Worm (Caenorhabditis elegans) whole organism, L1 larva: Measurements from ENCODE around the gene sri-29.

Experiments
- C04F5.9 ChIP-seq: sonication (generic microtip); optimal IDR thresholded peaks from 2 replicates; lab custom pipeline; 2016; ENCODE audit warnings: missing genetic modification characterization, missing compliant biosample characterization
- C16A3.4 ChIP-seq: fragments of 150-350 bp; optimal IDR thresholded peaks from 2 replicates; lab custom pipeline; 2014; ENCODE audit warnings: missing biosample characterization, missing genetic modification characterization
- C34B4.2 ChIP-seq: sonication (generic microtip); optimal IDR thresholded peaks from 2 replicates; lab custom pipeline; 2017; ENCODE audit warnings: mild to moderate bottlenecking, missing genetic modification characterization, missing compliant biosample characterization
- F16B12.6 ChIP-seq: fragments of 150-350 bp; optimal IDR thresholded peaks from 2 replicates; lab custom pipeline; 2014; ENCODE audit warnings: missing biosample characterization, missing genetic modification characterization
- alr-1 ChIP-seq: fragments of 200-800 bp; sonication (Bioruptor generic); optimal IDR thresholded peaks from 2 replicates; lab custom pipeline; 2018; ENCODE audit warnings: borderline replicate concordance, mild to moderate bottlenecking, missing genetic modification characterization, missing compliant biosample characterization
- aly-2 ChIP-seq: fragments of 150-350 bp; optimal IDR thresholded peaks from 2 replicates; lab custom pipeline; 2014; ENCODE audit warnings: missing biosample characterization, missing genetic modification characterization
- blmp-1 ChIP-seq: fragments of 150-350 bp; optimal IDR thresholded peaks from 2 replicates; lab custom pipeline; 2014; ENCODE audit warnings: missing biosample characterization, missing genetic modification characterization
- ceh-8 ChIP-seq: fragments of 200-800 bp; sonication (Bioruptor generic); optimal IDR thresholded peaks from 2 replicates; lab custom pipeline; 2018; ENCODE audit warnings: mild to moderate bottlenecking, missing genetic modification characterization, moderate library complexity, missing compliant biosample characterization
- ceh-82 ChIP-seq, 3 experiments: fragments of 150-350 bp in 1 of 3; sonication (generic microtip) in 2 of 3; optimal IDR thresholded peaks; 2 replicates each; lab custom pipeline; 2014 to 2017; ENCODE audit warnings: missing biosample characterization in 3 of 3, missing genetic modification characterization in 3 of 3
- ces-1 ChIP-seq: fragments of 150-350 bp; optimal IDR thresholded peaks from 2 replicates; lab custom pipeline; 2014; ENCODE audit warnings: missing biosample characterization, missing genetic modification reagents, missing genetic modification characterization
- efl-1 ChIP-seq, 4 experiments: fragments of 150-350 bp; optimal IDR thresholded peaks in 3 of 4; peaks in 1 of 4; 1 replicate in 1 of 4; 2 replicates in 3 of 4; lab custom pipeline; 2014; ENCODE audit warnings: missing biosample characterization in 2 of 4, missing genetic modification characterization in 2 of 4, missing genetic modification reagents in 2 of 4
- egl-13 ChIP-seq: sonication (generic microtip); optimal IDR thresholded peaks from 2 replicates; lab custom pipeline; 2016; ENCODE audit warnings: missing genotype, missing genetic modification reagents, missing genetic modification characterization, missing compliant biosample characterization
- egl-27 ChIP-seq, 2 experiments: fragments of 150-350 bp in 1 of 2; sonication (generic microtip); optimal IDR thresholded peaks; 3 replicates each; lab custom pipeline; 2017 to 2018; ENCODE audit warnings: missing biosample characterization in 2 of 2, missing genetic modification characterization in 2 of 2, missing genetic modification reagents in 2 of 2
- elt-2 ChIP-seq: sonication (generic microtip); optimal IDR thresholded peaks from 2 replicates; lab custom pipeline; 2016; ENCODE audit warnings: missing genetic modification characterization, mild to moderate bottlenecking, inconsistent platforms, missing compliant biosample characterization, missing genetic modification reagents
- elt-3 ChIP-seq, 6 experiments: fragments of 150-350 bp in 1 of 6; sonication (generic microtip); optimal IDR thresholded peaks; 2 replicates each; lab custom pipeline; 2017 to 2018; ENCODE audit warnings: missing biosample characterization in 6 of 6, missing genetic modification characterization in 6 of 6, inconsistent platforms in 1 of 6
- fkh-10 ChIP-seq: sonication (generic microtip); optimal IDR thresholded peaks from 2 replicates; lab custom pipeline; 2017; ENCODE audit warnings: missing biosample characterization, missing genetic modification reagents, missing genetic modification characterization
- fkh-4 ChIP-seq: sonication (generic microtip); optimal IDR thresholded peaks from 2 replicates; lab custom pipeline; 2016; ENCODE audit warnings: missing compliant biosample characterization, missing genetic modification characterization, borderline replicate concordance
- grh-1 ChIP-seq: fragments of 200-800 bp; sonication (Bioruptor generic); IDR thresholded peaks from 2 replicates; pipeline ENCODE4 v1.3.6; 2022; ENCODE audit warnings: missing genetic modification reagents, missing genetic modification characterization, missing compliant biosample characterization
- hlh-4 ChIP-seq: sonication (generic microtip); optimal IDR thresholded peaks from 2 replicates; lab custom pipeline; 2016; ENCODE audit warnings: mild to moderate bottlenecking, missing genetic modification characterization, missing compliant biosample characterization
- lin-35 ChIP-seq, 2 experiments: fragments of 150-350 bp; optimal IDR thresholded peaks; 2 replicates each; lab custom pipeline; 2014; ENCODE audit warnings: missing biosample characterization in 2 of 2, missing genetic modification characterization in 2 of 2, missing genetic modification reagents in 2 of 2
- lin-39 ChIP-seq: fragments of 150-350 bp; optimal IDR thresholded peaks from 2 replicates; lab custom pipeline; 2014; ENCODE audit warnings: missing biosample characterization, missing genetic modification reagents, missing genetic modification characterization
- lsy-2 ChIP-seq, 2 experiments: fragments of 150-350 bp; optimal IDR thresholded peaks; 2 replicates each; lab custom pipeline; 2014; ENCODE audit warnings: missing biosample characterization in 2 of 2, missing genetic modification characterization in 2 of 2
- nhr-19 ChIP-seq: fragments of 200-800 bp; sonication (Bioruptor generic); conservative IDR thresholded peaks from 2 replicates; pipeline ENCODE4 v1.3.6; 2022; ENCODE audit warnings: missing genetic modification characterization, missing compliant biosample characterization
- nhr-28 ChIP-seq: fragments of 150-350 bp; optimal IDR thresholded peaks from 2 replicates; lab custom pipeline; 2014; ENCODE audit warnings: missing biosample characterization, missing genetic modification characterization
- nhr-47 ChIP-seq: sonication (generic microtip); optimal IDR thresholded peaks from 2 replicates; lab custom pipeline; 2016; ENCODE audit warnings: mild to moderate bottlenecking, missing genetic modification characterization, moderate library complexity, missing compliant biosample characterization
- nhr-71 ChIP-seq: sonication (generic microtip); optimal IDR thresholded peaks from 2 replicates; lab custom pipeline; 2016; ENCODE audit warnings: mild to moderate bottlenecking, missing genetic modification characterization, moderate library complexity, missing compliant biosample characterization
- nhr-84 ChIP-seq: sonication (generic microtip); optimal IDR thresholded peaks from 2 replicates; lab custom pipeline; 2017; ENCODE audit warnings: missing biosample characterization, missing genetic modification characterization
- nhr-85 ChIP-seq: sonication (generic microtip); peaks from one replicate; lab custom pipeline; 2016; ENCODE audit warnings: missing genetic modification characterization, inconsistent platforms, missing compliant biosample characterization
- pag-3 ChIP-seq: sonication (generic microtip); optimal IDR thresholded peaks from 2 replicates; lab custom pipeline; 2017; ENCODE audit warnings: missing genetic modification characterization, mild to moderate bottlenecking, missing compliant biosample characterization, antibody characterized with exemption, borderline replicate concordance; ENCODE audit not compliant: insufficient read depth
- pqm-1 ChIP-seq: sonication (generic microtip); optimal IDR thresholded peaks from 3 replicates; lab custom pipeline; 2017; ENCODE audit warnings: missing biosample characterization, missing genetic modification characterization
- rnt-1 ChIP-seq: sonication (generic microtip); optimal IDR thresholded peaks from 2 replicates; lab custom pipeline; 2016; ENCODE audit warnings: mild to moderate bottlenecking, missing genetic modification characterization, moderate library complexity, missing compliant biosample characterization
- skn-1 ChIP-seq: fragments of 150-350 bp; optimal IDR thresholded peaks from 2 replicates; lab custom pipeline; 2014; ENCODE audit warnings: missing biosample characterization, missing genetic modification characterization
- snpc-4 ChIP-seq: fragments of 150-350 bp; optimal IDR thresholded peaks from 2 replicates; lab custom pipeline; 2014; ENCODE audit warnings: missing biosample characterization, missing genetic modification characterization
- snu-23 ChIP-seq: sonication (generic microtip); optimal IDR thresholded peaks from 2 replicates; lab custom pipeline; 2016; ENCODE audit warnings: missing genetic modification characterization, missing compliant biosample characterization
- sox-4 ChIP-seq: sonication (generic microtip); optimal IDR thresholded peaks from 2 replicates; lab custom pipeline; 2016; ENCODE audit warnings: missing genetic modification characterization, missing compliant biosample characterization
- swsn-7 ChIP-seq: sonication (generic microtip); optimal IDR thresholded peaks from 2 replicates; lab custom pipeline; 2016; ENCODE audit warnings: missing genetic modification characterization, missing compliant biosample characterization
- tbx-2 ChIP-seq: sonication (generic microtip); optimal IDR thresholded peaks from 2 replicates; lab custom pipeline; 2016; ENCODE audit warnings: missing genetic modification characterization, missing compliant biosample characterization
- tlp-1 ChIP-seq: fragments of 150-350 bp; optimal IDR thresholded peaks from 2 replicates; lab custom pipeline; 2014; ENCODE audit warnings: missing biosample characterization, missing genetic modification characterization
- unc-130 ChIP-seq: fragments of 150-350 bp; optimal IDR thresholded peaks from 2 replicates; lab custom pipeline; 2017; ENCODE audit warnings: missing biosample characterization, missing genetic modification characterization, inconsistent platforms
- unc-62 ChIP-seq: fragments of 150-350 bp; optimal IDR thresholded peaks from 2 replicates; lab custom pipeline; 2014; ENCODE audit warnings: missing biosample characterization, missing genetic modification reagents, missing genetic modification characterization
- vab-15 ChIP-seq: sonication (generic microtip); optimal IDR thresholded peaks from 2 replicates; lab custom pipeline; 2017; ENCODE audit warnings: missing genotype, mild to moderate bottlenecking, missing genetic modification characterization, missing compliant biosample characterization
- zip-4 ChIP-seq: fragments of 200-800 bp; sonication (Bioruptor generic); optimal IDR thresholded peaks from 2 replicates; lab custom pipeline; 2018; ENCODE audit warnings: mild to moderate bottlenecking, missing genetic modification characterization, moderate library complexity, missing compliant biosample characterization
- ztf-4 ChIP-seq: fragments of 150-350 bp; optimal IDR thresholded peaks from 2 replicates; lab custom pipeline; 2014; ENCODE audit warnings: missing biosample characterization, missing genetic modification characterization

Gene sri-29

ce11 chrII:2994590-2995392 is 49.3 kb upstream of the sri-29 start (continued):
- peak; percentile 70 for TF ChIP-seq zip-4 (GFP tag; lab: Kevin White, UChicago)
- no peak for TF ChIP-seq alr-1 (tag; lab: Kevin White, UChicago)
- TF ChIP-seq unc-130 (tag; lab: Kevin White, UChicago) = peak; percentile 19
- peak; percentile 65 for TF ChIP-seq nhr-71 (tag; lab: Kevin White, UChicago)
- TF ChIP-seq tbx-2 (tag; lab: Kevin White, UChicago) = no peak
- TF ChIP-seq vab-15 (tag; lab: Kevin White, UChicago) = no peak
- TF ChIP-seq snu-23 (GFP tag; lab: Kevin White, UChicago) = peak; percentile 13
- no peak for TF ChIP-seq ztf-4 (tag; lab: Kevin White, UChicago)
- TF ChIP-seq snpc-4 (tag; lab: Kevin White, UChicago) = no peak
- TF ChIP-seq nhr-84 (tag; lab: Kevin White, UChicago) = no peak
- no peak for TF ChIP-seq ceh-8
- TF ChIP-seq lsy-2 (tag; optimal IDR thresholded peaks at IDR 0.05; lab: Kevin White, UChicago) = peak in 1 of 2 experiments; percentile 17
- TF ChIP-seq pqm-1 (tag; lab: Kevin White, UChicago) = no peak
- peak; percentile 17 for TF ChIP-seq C04F5.9 (tag; lab: Kevin White, UChicago)
- TF ChIP-seq efl-1 (optimal IDR thresholded peaks at IDR 0.05; lab: Kevin White, UChicago) = peak in 1 of 2 experiments; percentile 28
- peak in 1 of 2 experiments; percentile 71 for TF ChIP-seq efl-1 (GFP tag; optimal IDR thresholded peaks at IDR 0.05 in 1 of 2; lab: Kevin White, UChicago)
- TF ChIP-seq blmp-1 (tag; lab: Kevin White, UChicago) = peak; percentile 98
- TF ChIP-seq lin-35 (GFP tag; optimal IDR thresholded peaks at IDR 0.05; lab: Kevin White, UChicago) = peak in 1 of 2 experiments; percentile 32
- TF ChIP-seq swsn-7 = no peak
- peak; percentile 95 for TF ChIP-seq nhr-85 (tag; lab: Kevin White, UChicago)
- TF ChIP-seq grh-1 (GFP tag; lab: Robert Waterston, UW) = peak; percentile 88
- TF ChIP-seq aly-2 (tag; lab: Kevin White, UChicago) = no peak
- no peak for TF ChIP-seq unc-62 (GFP tag; lab: Kevin White, UChicago)
- peak; percentile 61 for TF ChIP-seq lin-39 (tag; lab: Kevin White, UChicago)
- TF ChIP-seq nhr-19 (GFP tag; lab: Robert Waterston, UW) = peak; percentile 53
- TF ChIP-seq fkh-4 = no peak
- no peak for TF ChIP-seq tlp-1 (tag; lab: Kevin White, UChicago)
- TF ChIP-seq skn-1 (tag; lab: Kevin White, UChicago) = no peak
- no peak for TF ChIP-seq C34B4.2 (tag; lab: Kevin White, UChicago)
- no peak for TF ChIP-seq egl-27 (tag; optimal IDR thresholded peaks at IDR 0.05; lab: Kevin White, UChicago)
- TF ChIP-seq rnt-1 (tag; lab: Kevin White, UChicago) = peak; percentile 81
- TF ChIP-seq hlh-4 (tag; lab: Kevin White, UChicago) = no peak
- TF ChIP-seq ces-1 (GFP tag; lab: Kevin White, UChicago) = no peak
- TF ChIP-seq ceh-82 (tag; optimal IDR thresholded peaks at IDR 0.05; lab: Kevin White, UChicago) = no peak
- TF ChIP-seq nhr-47 (tag; lab: Kevin White, UChicago) = peak; percentile 8
- TF ChIP-seq egl-13 = no peak

ce11 chrII:2996721-2997120 is 47.4 kb upstream of the sri-29 start, which contains the start of gene lido-8:
Gene lido-8, plus strand, starts transcription at chrII:2997021.
- no peak for TF ChIP-seq pag-3 (tag; lab: Kevin White, UChicago)
- TF ChIP-seq sox-4 (tag; lab: Kevin White, UChicago) = no peak
- no peak for TF ChIP-seq elt-3 (tag; optimal IDR thresholded peaks at IDR 0.05; lab: Kevin White, UChicago)
- no peak for TF ChIP-seq nhr-28 (tag; lab: Kevin White, UChicago)
- TF ChIP-seq C16A3.4 (tag; lab: Kevin White, UChicago) = no peak
- no peak for TF ChIP-seq lin-39 (tag; lab: Kevin White, UChicago)
- no peak for TF ChIP-seq F16B12.6
- TF ChIP-seq ceh-8 = no peak
- no peak for TF ChIP-seq fkh-10 (GFP tag; lab: Kevin White, UChicago)
- no peak for TF ChIP-seq blmp-1 (tag; lab: Kevin White, UChicago)
- no peak for TF ChIP-seq elt-2 (tag; lab: Kevin White, UChicago)
